Fruit fly (Drosophila melanogaster) whole organism, embryonic: ENCODE data around the gene CG15629.

Source experiments
- CG12659 ChIP-seq: fragments of 200-800 bp; sonication (Bioruptor generic); optimal IDR thresholded peaks from 3 replicates; lab custom pipeline; 2017; ENCODE audit warnings: mild to moderate bottlenecking, missing biosample characterization, missing genetic modification reagents, missing genetic modification characterization
- CG14965 ChIP-seq: fragments of 200-800 bp; sonication (Bioruptor generic); optimal IDR thresholded peaks from 2 replicates; lab custom pipeline; 2016; ENCODE audit warnings: missing biosample characterization, missing genetic modification characterization, borderline replicate concordance
- CG15073 ChIP-seq: fragments of 200-800 bp; sonication (Bioruptor generic); optimal IDR thresholded peaks from 2 replicates; lab custom pipeline; 2016; ENCODE audit warnings: missing biosample characterization, missing genetic modification characterization
- CG15601 ChIP-seq: fragments of 200-800 bp; sonication (Bioruptor generic); optimal IDR thresholded peaks from 3 replicates; lab custom pipeline; 2019; ENCODE audit warnings: missing biosample characterization, mild to moderate bottlenecking, missing genetic modification characterization, moderate library complexity
- CG2116 ChIP-seq: fragments of 200-800 bp; sonication (Bioruptor generic); optimal IDR thresholded peaks from 3 replicates; lab custom pipeline; 2018; ENCODE audit warnings: missing biosample characterization, mild to moderate bottlenecking, missing genetic modification characterization
- CG33213 ChIP-seq: fragments of 200-800 bp; sonication (Bioruptor generic); optimal IDR thresholded peaks from 3 replicates; lab custom pipeline; 2016; ENCODE audit warnings: missing biosample characterization, missing genetic modification characterization
- CG4282 ChIP-seq: fragments of 200-800 bp; sonication (Bioruptor generic); optimal IDR thresholded peaks from 2 replicates; lab custom pipeline; 2016; ENCODE audit warnings: missing biosample characterization, missing genetic modification characterization
- CG7271 ChIP-seq: fragments of 200-800 bp; sonication (Bioruptor generic); optimal IDR thresholded peaks from 2 replicates; lab custom pipeline; 2018; ENCODE audit warnings: missing biosample characterization, mild to moderate bottlenecking, missing genetic modification characterization, moderate library complexity
- CG8290 ChIP-seq, 3 experiments: fragments of 200-800 bp; sonication (Bioruptor generic); optimal IDR thresholded peaks; 2 replicates each; lab custom pipeline; 2016 to 2019; ENCODE audit warnings: missing biosample characterization in 3 of 3, missing genetic modification characterization in 3 of 3, mild to moderate bottlenecking in 2 of 3, moderate library complexity in 1 of 3
- CG9797 ChIP-seq: fragments of 200-800 bp; sonication (Bioruptor generic); optimal IDR thresholded peaks from 3 replicates; lab custom pipeline; 2018; ENCODE audit warnings: missing biosample characterization, mild to moderate bottlenecking, missing genetic modification characterization
- CTCF ChIP-seq: fragments of 200-800 bp; sonication (Bioruptor generic); optimal IDR thresholded peaks from 2 replicates; lab custom pipeline; 2017; ENCODE audit warnings: missing biosample characterization, mild to moderate bottlenecking, missing genetic modification characterization, moderate library complexity
- CkIIα-i1 ChIP-seq: fragments of 200-800 bp; sonication (Bioruptor generic); IDR thresholded peaks from 2 replicates; pipeline ENCODE4 v1.3.6; 2022; ENCODE audit warnings: missing biosample characterization, missing genetic modification characterization
- Dek ChIP-seq: fragments of 200-800 bp; sonication (Bioruptor generic); optimal IDR thresholded peaks from 3 replicates; lab custom pipeline; 2019; ENCODE audit warnings: missing biosample characterization, mild to moderate bottlenecking, missing genetic modification characterization, moderate library complexity
- Dref ChIP-seq: fragments of 200-800 bp; sonication (Bioruptor generic); IDR thresholded peaks from 2 replicates; pipeline ENCODE4 v1.3.6; 2022; ENCODE audit warnings: missing biosample characterization, missing genetic modification characterization
- Ets65A ChIP-seq: fragments of 200-800 bp; sonication (Bioruptor generic); peaks from one replicate; lab custom pipeline; 2016; ENCODE audit warnings: missing biosample characterization, missing genetic modification characterization
- Fer2 ChIP-seq: fragments of 200-800 bp; sonication (Bioruptor generic); optimal IDR thresholded peaks from 2 replicates; lab custom pipeline; 2018; ENCODE audit warnings: missing biosample characterization, mild to moderate bottlenecking, missing genetic modification characterization, moderate library complexity
- H2.0 ChIP-seq: fragments of 200-800 bp; sonication (Bioruptor generic); IDR thresholded peaks from 2 replicates; pipeline ENCODE4 v1.3.6; 2022; ENCODE audit warnings: missing biosample characterization, missing genetic modification characterization
- HHEX ChIP-seq: fragments of 200-800 bp; sonication (Bioruptor generic); optimal IDR thresholded peaks from 3 replicates; lab custom pipeline; 2017; ENCODE audit warnings: missing biosample characterization, mild to moderate bottlenecking, missing genetic modification characterization, missing genetic modification reagents
- Kr ChIP-seq: fragments of 200-800 bp; sonication (Bioruptor generic); optimal IDR thresholded peaks from 2 replicates; lab custom pipeline; 2017; ENCODE audit warnings: missing biosample characterization, mild to moderate bottlenecking, missing genetic modification characterization
- Lim3 ChIP-seq: fragments of 200-800 bp; sonication (Bioruptor generic); IDR thresholded peaks from 2 replicates; pipeline ENCODE4 v1.3.6; 2022; ENCODE audit warnings: missing biosample characterization, missing genetic modification characterization
- MBD-R2 ChIP-seq: fragments of 200-800 bp; sonication (Bioruptor generic); IDR thresholded peaks from 2 replicates; pipeline ENCODE4 v1.3.6; 2022; ENCODE audit warnings: missing biosample characterization, missing genetic modification characterization
- Med ChIP-seq: fragments of 200-800 bp; sonication (Bioruptor generic); peaks from one replicate; lab custom pipeline; 2016; ENCODE audit warnings: missing biosample characterization, missing genetic modification characterization, mild to moderate bottlenecking, inconsistent platforms, moderate library complexity
- Meics ChIP-seq: fragments of 200-800 bp; sonication (Bioruptor generic); optimal IDR thresholded peaks from 2 replicates; lab custom pipeline; 2017; ENCODE audit warnings: missing biosample characterization, mild to moderate bottlenecking, missing genetic modification characterization
- Oli ChIP-seq: fragments of 200-800 bp; sonication (Bioruptor generic); optimal IDR thresholded peaks from 2 replicates; lab custom pipeline; 2018; ENCODE audit warnings: missing biosample characterization, mild to moderate bottlenecking, missing genetic modification characterization, moderate library complexity
- Opbp ChIP-seq: fragments of 200-800 bp; sonication (Bioruptor generic); IDR thresholded peaks from 3 replicates; pipeline ENCODE4 v1.3.6; 2022; ENCODE audit warnings: missing biosample characterization, missing genetic modification characterization; ENCODE audit not compliant: partially characterized antibody
- Pdp1 ChIP-seq, 2 experiments: fragments of 200-800 bp; sonication (Bioruptor generic); optimal IDR thresholded peaks; 3 replicates each; lab custom pipeline; 2016; ENCODE audit warnings: missing biosample characterization in 2 of 2, missing genetic modification characterization in 2 of 2, mild to moderate bottlenecking in 1 of 2, moderate library complexity in 1 of 2
- Poxn ChIP-seq: fragments of 200-800 bp; sonication (Bioruptor generic); IDR thresholded peaks from 2 replicates; pipeline ENCODE4 v1.3.6; 2022; ENCODE audit warnings: missing biosample characterization, missing genetic modification characterization
- Ravus ChIP-seq: fragments of 200-800 bp; sonication (Bioruptor generic); IDR thresholded peaks from 2 replicates; pipeline ENCODE4 v1.3.6; 2022; ENCODE audit warnings: missing biosample characterization, missing genetic modification characterization
- Sox100B ChIP-seq: fragments of 200-800 bp; sonication (Bioruptor generic); optimal IDR thresholded peaks from 3 replicates; lab custom pipeline; 2018; ENCODE audit warnings: missing biosample characterization, mild to moderate bottlenecking, missing genetic modification characterization
- crc ChIP-seq: fragments of 200-800 bp; sonication (Bioruptor generic); optimal IDR thresholded peaks from 2 replicates; lab custom pipeline; 2016; ENCODE audit warnings: missing biosample characterization, missing genetic modification characterization
- disco-r ChIP-seq: fragments of 200-800 bp; sonication (Bioruptor generic); optimal IDR thresholded peaks from 2 replicates; lab custom pipeline; 2016; ENCODE audit warnings: missing biosample characterization, missing genetic modification characterization
- esg ChIP-seq: fragments of 200-800 bp; sonication (Bioruptor generic); conservative IDR thresholded peaks from 2 replicates; pipeline ENCODE4 v1.3.6; 2022; ENCODE audit warnings: missing biosample characterization, missing genetic modification characterization
- gce ChIP-seq: fragments of 200-800 bp; sonication (Bioruptor generic); IDR thresholded peaks from 3 replicates; pipeline ENCODE4 v1.3.6; 2022; ENCODE audit warnings: missing biosample characterization, missing genetic modification characterization
- gfzf ChIP-seq: fragments of 200-800 bp; sonication (Bioruptor generic); optimal IDR thresholded peaks from 2 replicates; lab custom pipeline; 2016; ENCODE audit warnings: missing biosample characterization, mild to moderate bottlenecking, missing genetic modification characterization, moderate library complexity
- grau ChIP-seq: fragments of 200-800 bp; optimal IDR thresholded peaks from 3 replicates; lab custom pipeline; 2019; ENCODE audit warnings: missing biosample characterization, mild to moderate bottlenecking, missing genetic modification characterization, moderate library complexity
- ham ChIP-seq: fragments of 200-800 bp; sonication (Bioruptor generic); IDR thresholded peaks from 2 replicates; pipeline ENCODE4 v1.3.6; 2022; ENCODE audit warnings: missing biosample characterization, missing genetic modification characterization
- her ChIP-seq: fragments of 200-800 bp; sonication (Bioruptor generic); optimal IDR thresholded peaks from 2 replicates; lab custom pipeline; 2016; ENCODE audit warnings: missing biosample characterization, missing genetic modification characterization
- hkb ChIP-seq, 2 experiments: fragments of 200-800 bp in 1 of 2; fragments of >200 bp in 1 of 2; sonication (Bioruptor generic) in 1 of 2; IDR thresholded peaks in 1 of 2; optimal IDR thresholded peaks in 1 of 2; 2 replicates each; pipeline versions ENCODE4 v1.3.6 to Lab custom; 2017 to 2022; ENCODE audit warnings: missing biosample characterization in 1 of 2, missing genetic modification characterization in 1 of 2
- ind ChIP-seq: fragments of 200-800 bp; sonication (Bioruptor generic); optimal IDR thresholded peaks from 3 replicates; lab custom pipeline; 2016; ENCODE audit warnings: missing biosample characterization, missing genetic modification characterization
- kni ChIP-seq: fragments of 200-800 bp; sonication (Bioruptor generic); optimal IDR thresholded peaks from 3 replicates; lab custom pipeline; 2017; ENCODE audit warnings: mild to moderate bottlenecking, missing biosample characterization, missing genetic modification reagents, missing genetic modification characterization
- lbe ChIP-seq: fragments of 200-800 bp; sonication (Bioruptor generic); optimal IDR thresholded peaks from 2 replicates; lab custom pipeline; 2016; ENCODE audit warnings: missing biosample characterization, mild to moderate bottlenecking, missing genetic modification characterization
- nom ChIP-seq: fragments of 200-800 bp; sonication (Bioruptor generic); optimal IDR thresholded peaks from 2 replicates; lab custom pipeline; 2017; ENCODE audit warnings: missing biosample characterization, missing genetic modification characterization, mild to moderate bottlenecking, moderate library complexity, missing genetic modification reagents
- ro ChIP-seq: fragments of 200-800 bp; sonication (Bioruptor generic); IDR thresholded peaks from 2 replicates; pipeline ENCODE4 v1.3.6; 2022; ENCODE audit warnings: missing biosample characterization, missing genetic modification characterization
- row ChIP-seq: fragments of 200-800 bp; sonication (Bioruptor generic); IDR thresholded peaks from 3 replicates; pipeline ENCODE4 v1.3.6; 2022; ENCODE audit warnings: missing biosample characterization, missing genetic modification characterization
- slou ChIP-seq: fragments of 200-800 bp; sonication (Bioruptor generic); optimal IDR thresholded peaks from 3 replicates; lab custom pipeline; 2016; ENCODE audit warnings: missing biosample characterization, missing genetic modification characterization
- sug ChIP-seq: fragments of 200-800 bp; optimal IDR thresholded peaks from 2 replicates; lab custom pipeline; 2019; ENCODE audit warnings: missing biosample characterization, mild to moderate bottlenecking, missing genetic modification characterization, moderate library complexity
- vvl ChIP-seq: fragments of 200-800 bp; sonication (Bioruptor generic); IDR thresholded peaks from 2 replicates; pipeline ENCODE4 v1.3.6; 2022; ENCODE audit warnings: missing biosample characterization, missing genetic modification characterization

Gene CG15629

DNA sequence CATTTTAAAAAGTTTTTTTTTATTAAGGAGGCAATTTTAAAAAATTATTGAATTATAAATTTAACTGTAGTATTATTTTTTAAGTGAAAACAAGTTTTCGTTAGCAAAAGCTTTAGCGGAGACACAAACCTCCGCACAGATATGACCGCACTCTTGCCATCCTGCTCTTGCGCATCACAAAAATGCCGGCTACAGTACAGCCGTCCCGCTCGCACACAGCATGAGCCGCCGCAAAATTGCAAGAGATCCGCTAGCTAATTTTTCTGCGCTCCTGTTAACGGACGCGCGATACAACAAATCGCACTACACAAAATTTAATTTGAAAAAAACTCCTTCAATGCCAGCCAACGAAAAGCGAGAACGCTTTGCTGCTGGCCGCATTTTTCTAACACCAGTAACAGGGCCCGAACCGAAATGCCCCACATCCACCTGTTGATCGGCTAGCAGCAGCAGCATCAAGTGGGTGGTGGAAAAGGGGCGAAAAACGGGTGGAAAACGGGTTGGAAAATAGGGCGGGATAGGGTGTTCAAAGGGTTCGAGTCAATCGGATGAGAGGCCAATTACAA, 2.7 kb upstream of the CG15629 start (continued):
- no peak for TF ChIP-seq HHEX (GFP tag; lab: Kevin White, UChicago)
- peak; percentile 48 for TF ChIP-seq CTCF (GFP tag; lab: Kevin White, UChicago)
- peak; percentile 2 for TF ChIP-seq nom (GFP tag; lab: Kevin White, UChicago)
- TF ChIP-seq Kr (GFP tag; lab: Kevin White, UChicago), result peak; percentile 95
- peak; percentile 71 for TF ChIP-seq CG12659 (GFP tag; lab: Kevin White, UChicago)
- TF ChIP-seq lbe, result peak; percentile 17
- TF ChIP-seq CG4282 (GFP tag; lab: Kevin White, UChicago), result no peak
- peak; percentile 67 for TF ChIP-seq CG15601 (tag; lab: Kevin White, UChicago)
- no peak for TF ChIP-seq disco-r (GFP tag; lab: Kevin White, UChicago)
- TF ChIP-seq CG15073 (GFP tag; lab: Kevin White, UChicago), result no peak
- no peak for TF ChIP-seq CG7271
- peak; percentile 57 for TF ChIP-seq grau (tag; lab: Kevin White, UChicago)
- TF ChIP-seq gfzf (GFP tag; lab: Kevin White, UChicago), result no peak
- peak; percentile 6 for TF ChIP-seq Oli (tag; lab: Kevin White, UChicago)

- TF ChIP-seq CG8290 (GFP tag; optimal IDR thresholded peaks at IDR 0.05; lab: Kevin White, UChicago) (peak; percentile 26), CG8290 (tag; optimal IDR thresholded peaks at IDR 0.05; lab: Kevin White, UChicago) (no peak), Poxn (GFP tag; lab: Robert Waterston, UW) (no peak), CG14965 (no peak), sug (peak; percentile 30), vvl (GFP tag; lab: Robert Waterston, UW) (peak; percentile 67), Dek (peak; percentile 61), hkb (optimal IDR thresholded peaks at IDR 0.05; lab: Kevin White, UChicago) (no peak), hkb (GFP tag; IDR thresholded peaks at IDR 0.05; lab: Robert Waterston, UW) (peak; percentile 46), CG2116 (GFP tag; lab: Kevin White, UChicago) (peak; percentile 37), ro (GFP tag; lab: Robert Waterston, UW) (no peak), esg (GFP tag; lab: Robert Waterston, UW) (0 out of 2 replicates have a peak, but pooled peaks have one; percentile 11), ind (GFP tag; lab: Kevin White, UChicago) (peak; percentile 31), Ets65A (peak; percentile 89), MBD-R2 (peak; percentile 17; the same call in 1 of the 2 replicates), Meics (GFP tag; lab: Kevin White, UChicago) (peak; percentile 74), Lim3 (GFP tag; lab: Robert Waterston, UW) (no peak), gce (GFP tag; lab: Robert Waterston, UW) (no peak), Med (GFP tag; lab: Kevin White, UChicago) (peak; percentile 51), Fer2 (peak; percentile 47), row (GFP tag; lab: Robert Waterston, UW) (peak; percentile 96), slou (GFP tag; lab: Kevin White, UChicago) (peak; percentile 57), kni (GFP tag; lab: Kevin White, UChicago) (peak; percentile 89), CG9797 (GFP tag; lab: Kevin White, UChicago) (no peak), Dref (GFP tag; lab: Robert Waterston, UW) (no peak), CG33213 (GFP tag; lab: Kevin White, UChicago) (no peak), Pdp1 (GFP tag; optimal IDR thresholded peaks at IDR 0.05; lab: Kevin White, UChicago) (peak; percentile 39 to 40), Sox100B (peak; percentile 84), Ravus (GFP tag; lab: Robert Waterston, UW) (no peak), CkIIα-i1 (no peak), ham (GFP tag; lab: Robert Waterston, UW) (0 out of 2 replicates have a peak, but pooled peaks have one; percentile 21), Opbp (no peak), H2.0 (no peak; the same call in 1 of the 2 replicates), crc (no peak), her (GFP tag; lab: Kevin White, UChicago) (no peak)
Measured at dm6 chr2L:4810697-4811490, 1.9 kb upstream of the CG15629 start.
